Fruit fly (Drosophila melanogaster) whole organism, embryonic: Measurements from ENCODE around the gene Adgf-C.

Source experiments
- B-H2 ChIP-seq: fragments of 200-800 bp; sonication (Bioruptor generic); optimal IDR thresholded peaks from 2 replicates; lab custom pipeline; 2018; ENCODE audit warnings: missing biosample characterization, mild to moderate bottlenecking, missing genetic modification characterization
- CG10267 ChIP-seq: fragments of 200-800 bp; sonication (Bioruptor generic); optimal IDR thresholded peaks from 2 replicates; lab custom pipeline; 2018; ENCODE audit warnings: missing biosample characterization, mild to moderate bottlenecking, missing genetic modification characterization, moderate library complexity
- CG10543 ChIP-seq: fragments of 200-800 bp; sonication (Bioruptor generic); optimal IDR thresholded peaks from 3 replicates; lab custom pipeline; 2017; ENCODE audit warnings: missing biosample characterization, mild to moderate bottlenecking, missing genetic modification characterization, moderate library complexity
- CG10979 ChIP-seq: fragments of 200-800 bp; sonication (Bioruptor generic); optimal IDR thresholded peaks from 2 replicates; lab custom pipeline; 2018; ENCODE audit warnings: missing biosample characterization, mild to moderate bottlenecking, missing genetic modification characterization, moderate library complexity
- CG11398 ChIP-seq: fragments of 200-800 bp; sonication (Bioruptor generic); optimal IDR thresholded peaks from 2 replicates; lab custom pipeline; 2016; ENCODE audit warnings: missing biosample characterization, missing genetic modification characterization
- CG11696 ChIP-seq: fragments of 200-800 bp; sonication (Bioruptor generic); IDR thresholded peaks from 2 replicates; pipeline ENCODE4 v1.3.6; 2022; ENCODE audit warnings: missing biosample characterization, missing genetic modification characterization
- CG11723 ChIP-seq: fragments of 200-800 bp; sonication (Bioruptor generic); optimal IDR thresholded peaks from 2 replicates; lab custom pipeline; 2017; ENCODE audit warnings: missing biosample characterization, mild to moderate bottlenecking, missing genetic modification characterization
- CG13287 ChIP-seq: fragments of 200-800 bp; sonication (Bioruptor generic); IDR thresholded peaks from 2 replicates; pipeline ENCODE4 v1.3.6; 2022; ENCODE audit warnings: missing biosample characterization, missing genetic modification characterization; ENCODE audit not compliant: partially characterized antibody
- CG14710 ChIP-seq: fragments of 200-800 bp; sonication (Bioruptor generic); optimal IDR thresholded peaks from 3 replicates; lab custom pipeline; 2019; ENCODE audit warnings: missing biosample characterization, mild to moderate bottlenecking, missing genetic modification characterization, moderate library complexity
- CG15514 ChIP-seq: fragments of 200-800 bp; sonication (Bioruptor generic); optimal IDR thresholded peaks from 3 replicates; lab custom pipeline; 2017; ENCODE audit warnings: missing biosample characterization, missing genetic modification characterization, mild to moderate bottlenecking, moderate library complexity, missing genetic modification reagents
- CG1602 ChIP-seq: fragments of 200-800 bp; sonication (Bioruptor generic); optimal IDR thresholded peaks from 3 replicates; lab custom pipeline; 2016; ENCODE audit warnings: missing biosample characterization, missing genetic modification characterization
- CG17359 ChIP-seq: fragments of 200-800 bp; sonication (Bioruptor generic); optimal IDR thresholded peaks from 3 replicates; lab custom pipeline; 2018; ENCODE audit warnings: missing biosample characterization, mild to moderate bottlenecking, missing genetic modification characterization, moderate library complexity
- CG17385 ChIP-seq: fragments of 200-800 bp; sonication (Bioruptor generic); optimal IDR thresholded peaks from 3 replicates; lab custom pipeline; 2018; ENCODE audit warnings: missing biosample characterization, mild to moderate bottlenecking, missing genetic modification characterization
- CG3407 ChIP-seq: fragments of 200-800 bp; sonication (Bioruptor generic); optimal IDR thresholded peaks from 2 replicates; lab custom pipeline; 2018; ENCODE audit warnings: missing biosample characterization, mild to moderate bottlenecking, missing genetic modification characterization
- CG3847 ChIP-seq: fragments of 200-800 bp; sonication (Bioruptor generic); IDR thresholded peaks from 2 replicates; pipeline ENCODE4 v1.3.6; 2022; ENCODE audit warnings: missing biosample characterization, missing genetic modification characterization
- CG42726 ChIP-seq: fragments of 200-800 bp; sonication (Bioruptor generic); IDR thresholded peaks from 2 replicates; pipeline ENCODE4 v1.3.6; 2022; ENCODE audit warnings: missing biosample characterization, missing genetic modification characterization; ENCODE audit not compliant: partially characterized antibody
- CG5245 ChIP-seq: fragments of 200-800 bp; sonication (Bioruptor generic); optimal IDR thresholded peaks from 3 replicates; lab custom pipeline; 2016; ENCODE audit warnings: missing biosample characterization, missing genetic modification characterization
- CG6813 ChIP-seq: fragments of 200-800 bp; sonication (Bioruptor generic); optimal IDR thresholded peaks from 2 replicates; lab custom pipeline; 2017; ENCODE audit warnings: missing biosample characterization, missing genetic modification characterization, mild to moderate bottlenecking, moderate library complexity, missing genetic modification reagents
- CG7556 ChIP-seq: fragments of 200-800 bp; sonication (Bioruptor generic); optimal IDR thresholded peaks from 2 replicates; lab custom pipeline; 2017; ENCODE audit warnings: missing biosample characterization, mild to moderate bottlenecking, missing genetic modification characterization
- CG7928 ChIP-seq: fragments of 200-800 bp; sonication (Bioruptor generic); optimal IDR thresholded peaks from 2 replicates; lab custom pipeline; 2017; ENCODE audit warnings: missing biosample characterization, mild to moderate bottlenecking, missing genetic modification characterization
- CG8281 ChIP-seq: fragments of 200-800 bp; sonication (Bioruptor generic); optimal IDR thresholded peaks from 2 replicates; lab custom pipeline; 2018; ENCODE audit warnings: missing biosample characterization, mild to moderate bottlenecking, missing genetic modification characterization, moderate library complexity
- CG9727 ChIP-seq: fragments of 200-800 bp; sonication (Bioruptor generic); optimal IDR thresholded peaks from 3 replicates; lab custom pipeline; 2017; ENCODE audit warnings: missing biosample characterization, mild to moderate bottlenecking, missing genetic modification characterization
- CHES-1-like ChIP-seq: fragments of 200-800 bp; sonication (Bioruptor generic); optimal IDR thresholded peaks from 2 replicates; lab custom pipeline; 2016; ENCODE audit warnings: missing biosample characterization, missing genetic modification characterization
- Dref ChIP-seq: fragments of 200-800 bp; sonication (Bioruptor generic); IDR thresholded peaks from 2 replicates; pipeline ENCODE4 v1.3.6; 2022; ENCODE audit warnings: missing biosample characterization, missing genetic modification characterization
- Drgx ChIP-seq: fragments of 200-800 bp; sonication (Bioruptor generic); IDR thresholded peaks from 2 replicates; pipeline ENCODE4 v1.3.6; 2022; ENCODE audit warnings: missing biosample characterization, missing genetic modification characterization
- E2f2 ChIP-seq: fragments of 200-800 bp; sonication (Bioruptor generic); IDR thresholded peaks from 2 replicates; pipeline ENCODE4 v1.3.6; 2022; ENCODE audit warnings: missing biosample characterization, missing genetic modification characterization
- Fer2 ChIP-seq: fragments of 200-800 bp; sonication (Bioruptor generic); optimal IDR thresholded peaks from 2 replicates; lab custom pipeline; 2018; ENCODE audit warnings: missing biosample characterization, mild to moderate bottlenecking, missing genetic modification characterization, moderate library complexity
- Gsc ChIP-seq: fragments of 200-800 bp; sonication (Bioruptor generic); IDR thresholded peaks from 2 replicates; pipeline ENCODE4 v1.3.6; 2022; ENCODE audit warnings: missing biosample characterization, missing genetic modification characterization
- Hey ChIP-seq: fragments of 200-800 bp; sonication (Bioruptor generic); optimal IDR thresholded peaks from 3 replicates; lab custom pipeline; 2018; ENCODE audit warnings: missing biosample characterization, mild to moderate bottlenecking, missing genetic modification characterization
- Hr39 ChIP-seq: fragments of >200 bp; optimal IDR thresholded peaks from 2 replicates; lab custom pipeline; 2017
- Hr78 ChIP-seq, 2 experiments: fragments of 200-800 bp in 1 of 2; fragments of >200 bp in 1 of 2; sonication (Bioruptor generic) in 1 of 2; optimal IDR thresholded peaks; 2 replicates each; lab custom pipeline; 2017 to 2019; ENCODE audit warnings: missing biosample characterization in 2 of 2, missing genetic modification characterization in 2 of 2, mild to moderate bottlenecking in 1 of 2, moderate library complexity in 1 of 2
- MBD-R2 ChIP-seq: fragments of 200-800 bp; sonication (Bioruptor generic); IDR thresholded peaks from 2 replicates; pipeline ENCODE4 v1.3.6; 2022; ENCODE audit warnings: missing biosample characterization, missing genetic modification characterization
- Nf-YC ChIP-seq: fragments of 200-800 bp; optimal IDR thresholded peaks from 3 replicates; lab custom pipeline; 2019; ENCODE audit warnings: missing biosample characterization, mild to moderate bottlenecking, missing genetic modification characterization, moderate library complexity
- Rx ChIP-seq: fragments of 200-800 bp; sonication (Bioruptor generic); IDR thresholded peaks from 2 replicates; pipeline ENCODE4 v1.3.6; 2022; ENCODE audit warnings: missing biosample characterization, missing genetic modification characterization
- Side ChIP-seq: fragments of 200-800 bp; sonication (Bioruptor generic); optimal IDR thresholded peaks from 2 replicates; lab custom pipeline; 2016; ENCODE audit warnings: missing biosample characterization, missing genetic modification characterization
- ac ChIP-seq: fragments of 200-800 bp; sonication (Bioruptor generic); optimal IDR thresholded peaks from 3 replicates; lab custom pipeline; 2017; ENCODE audit warnings: missing biosample characterization, mild to moderate bottlenecking, missing genetic modification characterization
- chinmo ChIP-seq: fragments of 200-800 bp; sonication (Bioruptor generic); IDR thresholded peaks from 4 replicates; pipeline ENCODE4 v1.3.6; 2022; ENCODE audit warnings: missing biosample characterization, missing genetic modification characterization; ENCODE audit not compliant: partially characterized antibody
- cwo ChIP-seq: fragments of 200-800 bp; sonication (Bioruptor generic); optimal IDR thresholded peaks from 3 replicates; lab custom pipeline; 2017; ENCODE audit warnings: missing biosample characterization, missing genetic modification characterization, mild to moderate bottlenecking, moderate library complexity, missing genetic modification reagents
- en ChIP-seq: fragments of 200-800 bp; sonication (Bioruptor generic); optimal IDR thresholded peaks from 2 replicates; lab custom pipeline; 2016; ENCODE audit warnings: missing biosample characterization, missing genetic modification characterization
- ewg ChIP-seq: fragments of 200-800 bp; sonication (Bioruptor generic); optimal IDR thresholded peaks from 3 replicates; lab custom pipeline; 2017; ENCODE audit warnings: mild to moderate bottlenecking, missing biosample characterization, missing genetic modification reagents, missing genetic modification characterization
- gfzf ChIP-seq: fragments of 200-800 bp; sonication (Bioruptor generic); optimal IDR thresholded peaks from 2 replicates; lab custom pipeline; 2016; ENCODE audit warnings: missing biosample characterization, mild to moderate bottlenecking, missing genetic modification characterization, moderate library complexity
- h ChIP-seq: fragments of >200 bp; optimal IDR thresholded peaks from 2 replicates; lab custom pipeline; 2017
- lola ChIP-seq, 3 experiments: fragments of >200 bp in 2 of 3; fragments of 200-800 bp in 1 of 3; sonication (Bioruptor generic) in 1 of 3; optimal IDR thresholded peaks; 2 replicates each; lab custom pipeline; 2017 to 2019; ENCODE audit warnings: missing biosample characterization in 3 of 3, missing genetic modification characterization in 3 of 3, mild to moderate bottlenecking in 1 of 3, moderate library complexity in 1 of 3
- mirr ChIP-seq: fragments of 200-800 bp; sonication (Bioruptor generic); optimal IDR thresholded peaks from 3 replicates; lab custom pipeline; 2018; ENCODE audit warnings: missing biosample characterization, mild to moderate bottlenecking, missing genetic modification characterization
- onecut ChIP-seq: fragments of 200-800 bp; sonication (Bioruptor generic); IDR thresholded peaks from 2 replicates; pipeline ENCODE4 v1.3.6; 2022; ENCODE audit warnings: missing biosample characterization, missing genetic modification characterization
- sens ChIP-seq: fragments of 200-800 bp; sonication (Bioruptor generic); peaks from one replicate; lab custom pipeline; 2016; ENCODE audit warnings: missing biosample characterization, missing genetic modification characterization
- seq ChIP-seq: fragments of 200-800 bp; sonication (Bioruptor generic); IDR thresholded peaks from 2 replicates; pipeline ENCODE4 v1.3.6; 2022; ENCODE audit warnings: missing biosample characterization, missing genetic modification characterization
- shn ChIP-seq: fragments of 200-800 bp; sonication (Bioruptor generic); optimal IDR thresholded peaks from 3 replicates; lab custom pipeline; 2016; ENCODE audit warnings: missing biosample characterization, missing genetic modification characterization
- sim ChIP-seq: fragments of 200-800 bp; sonication (Bioruptor generic); IDR thresholded peaks from 2 replicates; pipeline ENCODE4 v1.3.6; 2022; ENCODE audit warnings: missing biosample characterization, missing genetic modification characterization
- stwl ChIP-seq: fragments of 200-800 bp; sonication (Bioruptor generic); optimal IDR thresholded peaks from 3 replicates; lab custom pipeline; 2018; ENCODE audit warnings: missing biosample characterization, mild to moderate bottlenecking, missing genetic modification characterization, moderate library complexity
- zen ChIP-seq: fragments of 200-800 bp; sonication (Bioruptor generic); optimal IDR thresholded peaks from 3 replicates; lab custom pipeline; 2018; ENCODE audit warnings: missing biosample characterization, mild to moderate bottlenecking, missing genetic modification characterization, moderate library complexity

The Adgf-C gene

dm6 chr3R:13713541-13713940 is 7.0 kb downstream of the Adgf-C start (continued):
- TF ChIP-seq CG10267 (tag; lab: Kevin White, UChicago) = peak; percentile 48
- TF ChIP-seq CG9727 (GFP tag; lab: Kevin White, UChicago) = peak; percentile 75
- TF ChIP-seq shn = no peak
- no peak for TF ChIP-seq CG11696
- no peak for TF ChIP-seq CG10543
- TF ChIP-seq cwo (GFP tag; lab: Kevin White, UChicago) = peak; percentile 7
- TF ChIP-seq en (GFP tag; lab: Kevin White, UChicago) = no peak
- TF ChIP-seq E2f2 (GFP tag; lab: Robert Waterston, UW) = no peak
- TF ChIP-seq CG1602 (GFP tag; lab: Kevin White, UChicago) = peak; percentile 27
- no peak for TF ChIP-seq CG3407
- TF ChIP-seq Fer2 = no peak
- no peak for TF ChIP-seq sens (GFP tag; lab: Kevin White, UChicago)
- no peak for TF ChIP-seq CG5245 (GFP tag; lab: Kevin White, UChicago)
- TF ChIP-seq mirr (GFP tag; lab: Kevin White, UChicago) = no peak
- no peak for TF ChIP-seq Gsc (GFP tag; lab: Robert Waterston, UW)
- no peak for TF ChIP-seq CG11398 (GFP tag; lab: Kevin White, UChicago)
- no peak for TF ChIP-seq ac (GFP tag; lab: Kevin White, UChicago)
- no peak for TF ChIP-seq Dref (GFP tag; lab: Robert Waterston, UW)
- no peak for TF ChIP-seq seq (GFP tag; lab: Robert Waterston, UW)
- TF ChIP-seq CG6813 = no peak
- TF ChIP-seq stwl (tag; lab: Kevin White, UChicago) = no peak
- peak; percentile 62 for TF ChIP-seq CG17359 (tag; lab: Kevin White, UChicago)
- no peak for TF ChIP-seq CHES-1-like
- no peak for TF ChIP-seq CG42726 (GFP tag; lab: Robert Waterston, UW)
- TF ChIP-seq CG3847 (GFP tag; lab: Robert Waterston, UW) = no peak
- peak; percentile 63 for TF ChIP-seq CG14710 (tag; lab: Kevin White, UChicago)
- TF ChIP-seq CG7556 (GFP tag; lab: Kevin White, UChicago) = peak; percentile 45
- no peak for TF ChIP-seq Side (GFP tag; lab: Kevin White, UChicago)
- no peak for TF ChIP-seq Rx (GFP tag; lab: Robert Waterston, UW)
- TF ChIP-seq Hr78 (GFP tag; optimal IDR thresholded peaks at IDR 0.05; lab: Kevin White, UChicago) = peak in 1 of 2 experiments; percentile 13
- peak; percentile 43 for TF ChIP-seq CG17385 (GFP tag; lab: Kevin White, UChicago)
- no peak; the same call in 1 of the 2 replicates for TF ChIP-seq onecut
- no peak for TF ChIP-seq CG13287 (GFP tag; lab: Robert Waterston, UW)
- no peak for TF ChIP-seq h (lab: Kevin White, UChicago)
- no peak for TF ChIP-seq MBD-R2 (GFP tag; lab: Robert Waterston, UW)
- peak; percentile 46 for TF ChIP-seq zen (tag; lab: Kevin White, UChicago)
- TF ChIP-seq chinmo (GFP tag; lab: Robert Waterston, UW) = no peak
- peak; percentile 19 for TF ChIP-seq Nf-YC (tag; lab: Kevin White, UChicago)
- TF ChIP-seq Hey = no peak
- no peak for TF ChIP-seq Hr39 (lab: Kevin White, UChicago)
- no peak for TF ChIP-seq CG15514 (GFP tag; lab: Kevin White, UChicago)
- no peak for TF ChIP-seq ewg (GFP tag; lab: Kevin White, UChicago)
- TF ChIP-seq lola (GFP tag; optimal IDR thresholded peaks at IDR 0.05; lab: Kevin White, UChicago) = peak in 1 of 3 experiments; percentile 43
- TF ChIP-seq CG11723 (GFP tag; lab: Kevin White, UChicago) = peak; percentile 23
- TF ChIP-seq CG7928 (GFP tag; lab: Kevin White, UChicago) = no peak
- TF ChIP-seq sim (GFP tag; lab: Robert Waterston, UW) = no peak
- no peak for TF ChIP-seq B-H2 (GFP tag; lab: Kevin White, UChicago)
- TF ChIP-seq CG10979 = peak; percentile 58
- TF ChIP-seq gfzf (GFP tag; lab: Kevin White, UChicago) = no peak
- no peak for TF ChIP-seq CG8281
- peak; percentile 66 for TF ChIP-seq Drgx (GFP tag; lab: Robert Waterston, UW)
